Fruit fly (Drosophila melanogaster) whole organism, embryonic: ENCODE results near the gene CG32448.
A peak's percentile ranks its signal among the peaks of the same experiment; 100 is the strongest.

Experiments used
- Abd-B ChIP-seq: fragments of 200-800 bp; sonication (Bioruptor generic); optimal IDR thresholded peaks from 2 replicates; lab custom pipeline; 2018; ENCODE audit warnings: missing biosample characterization, mild to moderate bottlenecking, missing genetic modification characterization, moderate library complexity
- CG10366 ChIP-seq: fragments of 200-800 bp; sonication (Bioruptor generic); IDR thresholded peaks from 2 replicates; pipeline ENCODE4 v1.3.6; 2022; ENCODE audit warnings: missing biosample characterization, missing genetic modification characterization
- CG12104 ChIP-seq: fragments of 200-800 bp; sonication (Bioruptor generic); optimal IDR thresholded peaks from 3 replicates; lab custom pipeline; 2016; ENCODE audit warnings: missing biosample characterization, missing genetic modification characterization
- CG12659 ChIP-seq: fragments of 200-800 bp; sonication (Bioruptor generic); optimal IDR thresholded peaks from 3 replicates; lab custom pipeline; 2017; ENCODE audit warnings: mild to moderate bottlenecking, missing biosample characterization, missing genetic modification reagents, missing genetic modification characterization
- CG14014 ChIP-seq: fragments of 200-800 bp; sonication (Bioruptor generic); IDR thresholded peaks from 2 replicates; pipeline ENCODE4 v1.3.6; 2022; ENCODE audit warnings: missing biosample characterization, missing genetic modification characterization
- CG15514 ChIP-seq: fragments of 200-800 bp; sonication (Bioruptor generic); optimal IDR thresholded peaks from 3 replicates; lab custom pipeline; 2017; ENCODE audit warnings: missing biosample characterization, missing genetic modification characterization, mild to moderate bottlenecking, moderate library complexity, missing genetic modification reagents
- CG17186 ChIP-seq: fragments of 200-800 bp; sonication (Bioruptor generic); optimal IDR thresholded peaks from 3 replicates; lab custom pipeline; 2017; ENCODE audit warnings: missing biosample characterization, missing genetic modification reagents, missing genetic modification characterization
- CG17328 ChIP-seq: fragments of 200-800 bp; sonication (Bioruptor generic); IDR thresholded peaks from 2 replicates; pipeline ENCODE4 v1.3.6; 2022; ENCODE audit warnings: missing biosample characterization, missing genetic modification characterization
- CG17802 ChIP-seq: fragments of 200-800 bp; sonication (Bioruptor generic); optimal IDR thresholded peaks from 2 replicates; lab custom pipeline; 2018; ENCODE audit warnings: missing biosample characterization, mild to moderate bottlenecking, missing genetic modification characterization, moderate library complexity
- CG2199 ChIP-seq: fragments of 200-800 bp; sonication (Bioruptor generic); IDR thresholded peaks from 3 replicates; pipeline ENCODE4 v1.3.6; 2022; ENCODE audit warnings: missing biosample characterization, missing genetic modification characterization
- CG3065 ChIP-seq: fragments of 200-800 bp; sonication (Bioruptor generic); optimal IDR thresholded peaks from 2 replicates; lab custom pipeline; 2016; ENCODE audit warnings: missing biosample characterization, missing genetic modification characterization
- CG3163 ChIP-seq: fragments of 200-800 bp; sonication (Bioruptor generic); optimal IDR thresholded peaks from 3 replicates; lab custom pipeline; 2016; ENCODE audit warnings: missing biosample characterization, missing genetic modification characterization
- CG34422 ChIP-seq: fragments of 200-800 bp; sonication (Bioruptor generic); IDR thresholded peaks from 3 replicates; pipeline ENCODE4 v1.3.6; 2022; ENCODE audit warnings: missing biosample characterization, missing genetic modification characterization
- CG4820 ChIP-seq: fragments of 200-800 bp; sonication (Bioruptor generic); optimal IDR thresholded peaks from 3 replicates; lab custom pipeline; 2016; ENCODE audit warnings: missing biosample characterization, missing genetic modification characterization
- CG4854 ChIP-seq: fragments of 200-800 bp; sonication (Bioruptor generic); optimal IDR thresholded peaks from 2 replicates; lab custom pipeline; 2016; ENCODE audit warnings: missing biosample characterization, missing genetic modification characterization, inconsistent platforms
- CG5245 ChIP-seq: fragments of 200-800 bp; sonication (Bioruptor generic); optimal IDR thresholded peaks from 3 replicates; lab custom pipeline; 2016; ENCODE audit warnings: missing biosample characterization, missing genetic modification characterization
- CG7786 ChIP-seq: fragments of 200-800 bp; sonication (Bioruptor generic); optimal IDR thresholded peaks from 2 replicates; lab custom pipeline; 2016; ENCODE audit warnings: missing biosample characterization, missing genetic modification characterization
- CG7963 ChIP-seq: fragments of 200-800 bp; sonication (Bioruptor generic); IDR thresholded peaks from 3 replicates; pipeline ENCODE4 v1.3.6; 2022; ENCODE audit warnings: missing biosample characterization, missing genetic modification characterization; ENCODE audit not compliant: partially characterized antibody
- CG8478 ChIP-seq: fragments of >200 bp; optimal IDR thresholded peaks from 2 replicates; lab custom pipeline; 2018
- CG9932 ChIP-seq: fragments of 200-800 bp; sonication (Bioruptor generic); IDR thresholded peaks from 2 replicates; pipeline ENCODE4 v1.3.6; 2022; ENCODE audit warnings: missing biosample characterization, missing genetic modification characterization
- CHES-1-like ChIP-seq: fragments of 200-800 bp; sonication (Bioruptor generic); optimal IDR thresholded peaks from 2 replicates; lab custom pipeline; 2016; ENCODE audit warnings: missing biosample characterization, missing genetic modification characterization
- CTCF ChIP-seq: fragments of 200-800 bp; sonication (Bioruptor generic); optimal IDR thresholded peaks from 2 replicates; lab custom pipeline; 2017; ENCODE audit warnings: missing biosample characterization, mild to moderate bottlenecking, missing genetic modification characterization, moderate library complexity
- CrebB ChIP-seq: fragments of 200-800 bp; sonication (Bioruptor generic); optimal IDR thresholded peaks from 3 replicates; lab custom pipeline; 2018; ENCODE audit warnings: missing biosample characterization, mild to moderate bottlenecking, missing genetic modification characterization
- Dad ChIP-seq: fragments of 200-800 bp; sonication (Bioruptor generic); optimal IDR thresholded peaks from 3 replicates; lab custom pipeline; 2016; ENCODE audit warnings: missing biosample characterization, missing genetic modification characterization
- Drgx ChIP-seq: fragments of 200-800 bp; sonication (Bioruptor generic); IDR thresholded peaks from 2 replicates; pipeline ENCODE4 v1.3.6; 2022; ENCODE audit warnings: missing biosample characterization, missing genetic modification characterization
- GATAe ChIP-seq: fragments of 200-800 bp; sonication (Bioruptor generic); conservative IDR thresholded peaks from 2 replicates; pipeline ENCODE4 v1.3.6; 2022; ENCODE audit warnings: missing biosample characterization, missing genetic modification characterization
- H2.0 ChIP-seq: fragments of 200-800 bp; sonication (Bioruptor generic); IDR thresholded peaks from 2 replicates; pipeline ENCODE4 v1.3.6; 2022; ENCODE audit warnings: missing biosample characterization, missing genetic modification characterization
- HmgD ChIP-seq: fragments of 200-800 bp; sonication (Bioruptor generic); optimal IDR thresholded peaks from 3 replicates; lab custom pipeline; 2016; ENCODE audit warnings: missing biosample characterization, missing genetic modification characterization
- MESR4 ChIP-seq: fragments of 200-800 bp; sonication (Bioruptor generic); optimal IDR thresholded peaks from 2 replicates; lab custom pipeline; 2018; ENCODE audit warnings: missing biosample characterization, mild to moderate bottlenecking, missing genetic modification characterization, moderate library complexity
- Max ChIP-seq: fragments of 200-800 bp; sonication (Bioruptor generic); optimal IDR thresholded peaks from 2 replicates; lab custom pipeline; 2016; ENCODE audit warnings: missing biosample characterization, mild to moderate bottlenecking, missing genetic modification characterization
- Meics ChIP-seq: fragments of 200-800 bp; sonication (Bioruptor generic); optimal IDR thresholded peaks from 2 replicates; lab custom pipeline; 2017; ENCODE audit warnings: missing biosample characterization, mild to moderate bottlenecking, missing genetic modification characterization
- Myb ChIP-seq: fragments of 200-800 bp; sonication (Bioruptor generic); optimal IDR thresholded peaks from 2 replicates; lab custom pipeline; 2016; ENCODE audit warnings: missing biosample characterization, missing genetic modification characterization
- Nf-YA ChIP-seq: fragments of 200-800 bp; sonication (Bioruptor generic); IDR thresholded peaks from 2 replicates; pipeline ENCODE4 v1.3.6; 2022; ENCODE audit warnings: missing biosample characterization, missing genetic modification characterization
- Oli ChIP-seq: fragments of 200-800 bp; sonication (Bioruptor generic); optimal IDR thresholded peaks from 2 replicates; lab custom pipeline; 2018; ENCODE audit warnings: missing biosample characterization, mild to moderate bottlenecking, missing genetic modification characterization, moderate library complexity
- Ravus ChIP-seq: fragments of 200-800 bp; sonication (Bioruptor generic); IDR thresholded peaks from 2 replicates; pipeline ENCODE4 v1.3.6; 2022; ENCODE audit warnings: missing biosample characterization, missing genetic modification characterization
- ab ChIP-seq: fragments of 200-800 bp; sonication (Bioruptor generic); optimal IDR thresholded peaks from 2 replicates; lab custom pipeline; 2016; ENCODE audit warnings: missing biosample characterization, missing genetic modification characterization
- aop ChIP-seq: fragments of 200-800 bp; sonication (Bioruptor generic); IDR thresholded peaks from 2 replicates; pipeline ENCODE4 v1.3.6; 2022; ENCODE audit warnings: missing biosample characterization, missing genetic modification characterization
- bsh ChIP-seq, 2 experiments: fragments of 200-800 bp; sonication (Bioruptor generic); optimal IDR thresholded peaks; 2 replicates each; lab custom pipeline; 2017 to 2018; ENCODE audit warnings: mild to moderate bottlenecking in 2 of 2, missing biosample characterization in 2 of 2, missing genetic modification characterization in 2 of 2, moderate library complexity in 1 of 2
- caup ChIP-seq: fragments of 200-800 bp; sonication (Bioruptor generic); optimal IDR thresholded peaks from 3 replicates; lab custom pipeline; 2017; ENCODE audit warnings: missing biosample characterization, mild to moderate bottlenecking, missing genetic modification characterization, moderate library complexity; ENCODE audit not compliant: severe bottlenecking
- crc ChIP-seq: fragments of 200-800 bp; sonication (Bioruptor generic); optimal IDR thresholded peaks from 2 replicates; lab custom pipeline; 2016; ENCODE audit warnings: missing biosample characterization, missing genetic modification characterization
- croc ChIP-seq: fragments of 200-800 bp; sonication (Bioruptor generic); conservative IDR thresholded peaks from 3 replicates; pipeline ENCODE4 v1.3.6; 2022; ENCODE audit warnings: missing biosample characterization, missing genetic modification characterization
- danr ChIP-seq: fragments of 200-800 bp; sonication (Bioruptor generic); IDR thresholded peaks from 2 replicates; pipeline ENCODE4 v1.3.6; 2022; ENCODE audit warnings: missing biosample characterization, missing genetic modification characterization
- dysf ChIP-seq: fragments of 200-800 bp; sonication (Bioruptor generic); IDR thresholded peaks from 3 replicates; pipeline ENCODE4 v1.3.6; 2022; ENCODE audit warnings: missing biosample characterization, missing genetic modification characterization
- inv ChIP-seq: fragments of 200-800 bp; sonication (Bioruptor generic); IDR thresholded peaks from 2 replicates; pipeline ENCODE4 v1.3.6; 2022; ENCODE audit warnings: missing biosample characterization, missing genetic modification characterization; ENCODE audit not compliant: partially characterized antibody
- mld ChIP-seq: fragments of 200-800 bp; sonication (Bioruptor generic); IDR thresholded peaks from 3 replicates; pipeline ENCODE4 v1.3.6; 2022; ENCODE audit warnings: missing biosample characterization, missing genetic modification characterization; ENCODE audit not compliant: partially characterized antibody
- pan ChIP-seq, 4 experiments: fragments of >200 bp in 3 of 4; fragments of 200-800 bp in 1 of 4; sonication (Bioruptor generic) in 1 of 4; optimal IDR thresholded peaks in 3 of 4; IDR thresholded peaks in 1 of 4; 2 replicates each; pipeline versions ENCODE4 v1.3.6 to Lab custom; 2017 to 2022; ENCODE audit warnings: missing biosample characterization in 2 of 4, missing genetic modification characterization in 2 of 4, mixed read lengths in 1 of 4
- pnt ChIP-seq: fragments of 200-800 bp; sonication (Bioruptor generic); optimal IDR thresholded peaks from 3 replicates; lab custom pipeline; 2016; ENCODE audit warnings: missing biosample characterization, missing genetic modification characterization
- seq ChIP-seq: fragments of 200-800 bp; sonication (Bioruptor generic); IDR thresholded peaks from 2 replicates; pipeline ENCODE4 v1.3.6; 2022; ENCODE audit warnings: missing biosample characterization, missing genetic modification characterization
- shn ChIP-seq: fragments of 200-800 bp; sonication (Bioruptor generic); optimal IDR thresholded peaks from 3 replicates; lab custom pipeline; 2016; ENCODE audit warnings: missing biosample characterization, missing genetic modification characterization
- sr ChIP-seq: fragments of 200-800 bp; sonication (Bioruptor generic); IDR thresholded peaks from 3 replicates; pipeline ENCODE4 v1.3.6; 2022; ENCODE audit warnings: missing biosample characterization, missing genetic modification characterization
- ssp ChIP-seq: fragments of 200-800 bp; sonication (Bioruptor generic); IDR thresholded peaks from 2 replicates; pipeline ENCODE4 v1.3.6; 2022; ENCODE audit warnings: missing biosample characterization, missing genetic modification characterization

The CG32448 gene

DNA sequence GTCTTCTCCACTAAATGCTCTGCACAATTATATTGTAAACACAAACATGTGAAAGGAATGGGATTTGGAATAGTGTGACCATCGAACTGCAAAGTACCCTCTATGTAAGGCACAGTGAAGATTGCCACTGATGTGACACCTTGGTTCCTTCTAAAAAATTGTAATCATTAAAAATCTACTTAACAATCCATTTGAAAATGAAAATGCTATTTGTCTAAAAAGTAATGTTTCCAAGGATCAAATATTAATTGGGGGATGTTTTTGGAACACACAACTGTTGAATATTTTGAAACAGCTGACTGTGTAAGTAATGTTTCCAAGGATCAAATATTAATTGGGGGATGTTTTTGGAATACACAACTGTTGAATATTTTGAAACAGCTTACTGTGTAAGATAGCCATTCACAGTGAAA lies at the start of gene CG32448 (continued):
- TF ChIP-seq HmgD (GFP tag; lab: Kevin White, UChicago) (peak; percentile 47), shn (peak; percentile 80), CTCF (GFP tag; lab: Kevin White, UChicago) (no peak), CG10366 (peak; percentile 70), CG14014 (GFP tag; lab: Robert Waterston, UW) (peak; percentile 73), CG7963 (GFP tag; lab: Robert Waterston, UW) (no peak), dysf (peak; percentile 80), CG2199 (GFP tag; lab: Robert Waterston, UW) (peak; percentile 78; the same call in 1 of the 3 replicates), CG15514 (peak; percentile 23), CG7786 (GFP tag; lab: Kevin White, UChicago) (peak; percentile 66), CG12104 (no peak), CG4820 (GFP tag; lab: Kevin White, UChicago) (peak; percentile 39), Oli (tag; lab: Kevin White, UChicago) (peak; percentile 34), aop (GFP tag; lab: Robert Waterston, UW) (0 out of 2 replicates have a peak, but pooled peaks have one; percentile 30), CG34422 (peak; percentile 83), mld (GFP tag; lab: Robert Waterston, UW) (no peak), MESR4 (GFP tag; lab: Kevin White, UChicago) (peak; percentile 48), ssp (peak; percentile 74), CG3163 (GFP tag; lab: Kevin White, UChicago) (peak; percentile 14), CrebB (tag; lab: Kevin White, UChicago) (no peak), pnt (GFP tag; lab: Kevin White, UChicago) (peak; percentile 54), inv (no peak), ab (GFP tag; lab: Kevin White, UChicago) (no peak), CG5245 (peak; percentile 15), CG9932 (GFP tag; lab: Robert Waterston, UW) (peak; percentile 79), CG12659 (GFP tag; lab: Kevin White, UChicago) (peak; percentile 55), Ravus (peak; percentile 7; the same call in 1 of the 2 replicates), pan (optimal IDR thresholded peaks at IDR 0.05; lab: Kevin White, UChicago) (no peak), pan (GFP tag; optimal IDR thresholded peaks at IDR 0.05 in 1 of 2, IDR thresholded peaks at IDR 0.05 in 1 of 2) (peak in 1 of 2 experiments; percentile 83), danr (GFP tag; lab: Robert Waterston, UW) (0 out of 2 replicates have a peak, but pooled peaks have one; percentile 31), sr (GFP tag; lab: Robert Waterston, UW) (0 out of 3 replicates have a peak, but pooled peaks have one; percentile 23), Myb (GFP tag; lab: Kevin White, UChicago) (peak; percentile 55), CG8478 (lab: Kevin White, UChicago) (no peak), croc (GFP tag; lab: Robert Waterston, UW) (peak; percentile 47; the same call in 2 of the 3 replicates), Abd-B (GFP tag; lab: Kevin White, UChicago) (peak; percentile 39), caup (GFP tag; lab: Kevin White, UChicago) (no peak), GATAe (GFP tag; lab: Robert Waterston, UW) (no peak), CHES-1-like (peak; percentile 64), Drgx (GFP tag; lab: Robert Waterston, UW) (peak; percentile 44; the same call in 1 of the 2 replicates), Nf-YA (GFP tag; lab: Robert Waterston, UW) (0 out of 2 replicates have a peak, but pooled peaks have one; percentile 31), Max (GFP tag; lab: Kevin White, UChicago) (peak; percentile 13), seq (GFP tag; lab: Robert Waterston, UW) (peak; percentile 81), crc (GFP tag; lab: Kevin White, UChicago) (no peak), CG4854 (GFP tag; lab: Kevin White, UChicago) (no peak), CG17802 (peak; percentile 42), Meics (GFP tag; lab: Kevin White, UChicago) (peak; percentile 60), CG3065 (GFP tag; lab: Kevin White, UChicago) (no peak), CG17186 (no peak), bsh (GFP tag; optimal IDR thresholded peaks at IDR 0.05; lab: Kevin White, UChicago) (peak in 1 of 2 experiments; percentile 52), H2.0 (peak; percentile 76), CG17328 (peak; percentile 66), Dad (peak; percentile 34)
